Worm (Caenorhabditis elegans): Measurements from ENCODE around the gene W08E12.7.

W08E12.7 gene

DNA sequence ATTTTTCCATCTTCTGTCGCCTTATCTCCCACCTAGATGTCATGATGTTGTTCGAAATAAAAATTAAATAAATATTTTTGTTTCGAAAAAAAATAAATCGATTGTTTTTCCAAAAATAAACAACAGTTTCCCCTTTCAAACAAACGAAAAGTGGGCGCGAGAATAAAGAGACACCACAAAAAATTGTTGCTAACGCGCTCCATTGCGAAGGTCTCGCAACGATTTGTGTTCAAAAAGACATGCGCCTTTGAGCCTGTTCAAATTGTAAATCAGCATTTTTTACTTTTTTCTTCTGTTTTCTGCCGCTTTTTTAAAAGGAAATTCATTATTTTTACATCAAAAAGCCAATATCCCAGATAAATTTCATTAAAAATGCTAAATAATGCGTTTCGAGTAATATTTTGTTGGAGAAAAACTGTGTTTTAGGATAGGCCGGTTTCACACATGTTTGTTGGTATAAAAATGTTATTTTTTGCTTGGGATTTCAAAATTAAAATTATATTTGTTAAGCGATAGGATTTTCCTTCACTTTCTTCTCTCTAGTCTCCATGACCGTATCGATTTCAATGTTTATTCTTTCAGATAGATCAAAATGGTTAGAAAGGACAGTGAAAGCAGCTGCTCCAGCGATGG, at the start of gene W08E12.7 (continued):
- peak; percentile 82 for TF ChIP-seq ztf-18 (tag; optimal IDR thresholded peaks at IDR 0.05)
- TF ChIP-seq snpc-1.1 (tag; optimal IDR thresholded peaks at IDR 0.05; ENCODE audit: insufficient read depth): peak; percentile 72
- TF ChIP-seq C17E4.6 (GFP tag; IDR thresholded peaks at IDR 0.05): 0 out of 2 replicates have a peak, but pooled peaks have one; percentile 22
- no peak for TF ChIP-seq Y56A3A.18 (GFP tag; IDR thresholded peaks at IDR 0.05)
- peak; percentile 73 for TF ChIP-seq tbp1 (GFP tag; optimal IDR thresholded peaks at IDR 0.05)
- no peak for TF ChIP-seq egl-44 (GFP tag; IDR thresholded peaks at IDR 0.05)
- TF ChIP-seq dpff-1 (tag; optimal IDR thresholded peaks at IDR 0.05): no peak
- TF ChIP-seq lin-40 (tag; optimal IDR thresholded peaks at IDR 0.05): peak; percentile 87
- no peak for TF ChIP-seq hlh-12 (tag; optimal IDR thresholded peaks at IDR 0.05)
- 0 out of 2 replicates have a peak, but pooled peaks have one; percentile 53 for TF ChIP-seq ztf-25 (GFP tag; IDR thresholded peaks at IDR 0.05)
- peak; percentile 60 for TF ChIP-seq snpc-4 (GFP tag; optimal IDR thresholded peaks at IDR 0.05)
- TF ChIP-seq snpc-4 (tag; optimal IDR thresholded peaks at IDR 0.05): peak; percentile 54 to 85 (median 80)
- TF ChIP-seq dpl-1 (GFP tag; optimal IDR thresholded peaks at IDR 0.05): peak; percentile 93
- TF ChIP-seq lin-54 (GFP tag; optimal IDR thresholded peaks at IDR 0.05): peak; percentile 96
- TF ChIP-seq hsf-1 (GFP tag; IDR thresholded peaks at IDR 0.05): peak; percentile 61; the same call in 1 of the 2 replicates
- TF ChIP-seq F55B11.4 (tag; optimal IDR thresholded peaks at IDR 0.05; ENCODE audit: borderline replicate concordance, insufficient read depth): no peak
- peak; percentile 14 for TF ChIP-seq atf-7 (tag; optimal IDR thresholded peaks at IDR 0.05)
- TF ChIP-seq tlf-1 (GFP tag; optimal IDR thresholded peaks at IDR 0.05): peak; percentile 92
- no peak for TF ChIP-seq nhr-27 (tag; optimal IDR thresholded peaks at IDR 0.05)
- no peak for TF ChIP-seq hlh-26 (GFP tag; conservative IDR thresholded peaks at IDR 0.05)
- TF ChIP-seq efl-1 (GFP tag; optimal IDR thresholded peaks at IDR 0.05): peak; percentile 94
- TF ChIP-seq repo-1 (tag; optimal IDR thresholded peaks at IDR 0.05): no peak
- peak; percentile 74 for TF ChIP-seq nfyb-1 (GFP tag; IDR thresholded peaks at IDR 0.05)
- peak; percentile 99 for TF ChIP-seq attf-5 (GFP tag; optimal IDR thresholded peaks at IDR 0.05)
- peak; percentile 82 for TF ChIP-seq K12H6.12 (tag; optimal IDR thresholded peaks at IDR 0.05)
- TF ChIP-seq F57A8.1 (GFP tag; optimal IDR thresholded peaks at IDR 0.05): no peak
- TF ChIP-seq snpc-1.3 (tag; optimal IDR thresholded peaks at IDR 0.05; ENCODE audit: insufficient read depth): peak; percentile 92
- peak; percentile 57; the same call in 1 of the 2 replicates for TF ChIP-seq Y79H2A.3 (GFP tag; conservative IDR thresholded peaks at IDR 0.05)
- no peak for TF ChIP-seq nhr-179 (tag; optimal IDR thresholded peaks at IDR 0.05)
- peak; percentile 28; the same call in 1 of the 2 replicates for TF ChIP-seq cebp-1 (GFP tag; IDR thresholded peaks at IDR 0.05)
- peak; percentile 85 for TF ChIP-seq cebp-1 (tag; optimal IDR thresholded peaks at IDR 0.05)

ce11 chrIV:3246873-3247272, 48.1 kb upstream of the W08E12.7 start:
- no peak for TF ChIP-seq hsf-1 (GFP tag; IDR thresholded peaks at IDR 0.05)
- no peak for TF ChIP-seq T26A5.8 (tag; optimal IDR thresholded peaks at IDR 0.05)
- no peak for TF ChIP-seq ekl-4 (GFP tag; IDR thresholded peaks at IDR 0.05)
- TF ChIP-seq T07F8.4 (tag; optimal IDR thresholded peaks at IDR 0.05): no peak
- no peak for TF ChIP-seq F33H1.4 (GFP tag; IDR thresholded peaks at IDR 0.05)
- no peak for TF ChIP-seq lin-40 (tag; optimal IDR thresholded peaks at IDR 0.05)
- no peak for TF ChIP-seq hlh-26 (GFP tag; conservative IDR thresholded peaks at IDR 0.05)

ce11 chrIV:3250020-3250419, 44.9 kb upstream of the W08E12.7 start:
- TF ChIP-seq nhr-179 (tag; optimal IDR thresholded peaks at IDR 0.05) (no peak), sptf-2 (GFP tag; optimal IDR thresholded peaks at IDR 0.05) (no peak), F57A8.1 (GFP tag; optimal IDR thresholded peaks at IDR 0.05) (no peak), hrde-1 (tag; optimal IDR thresholded peaks at IDR 0.05; ENCODE audit: borderline replicate concordance) (no peak), mcd-1 (GFP tag; IDR thresholded peaks at IDR 0.05) (no peak), ceh-40 (GFP tag; IDR thresholded peaks at IDR 0.05) (no peak), ets-4 (GFP tag; optimal IDR thresholded peaks at IDR 0.05) (no peak)

All from whole organism, young adult.